Worm (Caenorhabditis elegans) whole organism, L4/young adult: ENCODE results near the gene Y53G8AL.4.

Source experiments
- W03F9.2 ChIP-seq: fragments of 150-350 bp; optimal IDR thresholded peaks from 2 replicates; lab custom pipeline; 2014; ENCODE audit warnings: missing biosample characterization, missing genetic modification characterization
- dao-5 ChIP-seq: sonication (generic microtip); optimal IDR thresholded peaks from 2 replicates; lab custom pipeline; 2016; ENCODE audit warnings: missing genotype, missing genetic modification characterization, moderate library complexity, missing compliant biosample characterization
- him-1 ChIP-seq: sonication (generic microtip); optimal IDR thresholded peaks from 2 replicates; lab custom pipeline; 2016; ENCODE audit warnings: missing genotype, missing genetic modification reagents, missing genetic modification characterization, missing compliant biosample characterization

Y53G8AL.4 gene

DNA sequence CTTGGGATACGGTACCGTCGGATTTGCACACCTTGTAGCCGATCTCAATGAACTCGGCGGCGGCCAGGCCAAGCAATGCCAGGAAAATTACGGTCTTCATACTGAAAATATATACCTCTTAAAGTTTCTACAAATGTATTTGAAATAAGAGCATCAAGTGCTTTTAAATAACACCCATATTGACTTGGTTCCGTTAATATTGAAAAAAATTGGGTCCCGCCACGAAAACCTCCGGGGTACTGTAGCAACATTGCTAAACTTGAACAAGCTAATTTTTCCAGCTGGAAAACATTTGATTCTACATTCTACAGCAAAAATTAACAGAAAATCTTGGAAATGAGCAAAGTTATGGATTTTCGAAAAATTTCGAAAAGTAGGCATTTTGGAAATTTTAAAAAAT, 51.0 kb downstream of the Y53G8AL.4 start, which contains the start of gene heh-1:
Gene heh-1, minus strand, starts transcription at position 101 of the 400 bp plus-strand sequence.
- no peak for TF ChIP-seq him-1
- no peak for TF ChIP-seq W03F9.2 (tag; lab: Kevin White, UChicago)
- TF ChIP-seq dao-5 (tag; lab: Kevin White, UChicago), result no peak
